Worm (Caenorhabditis elegans) whole organism, young adult: ENCODE data around the gene mrpl-28.

Source experiments
- Y53F4B.3 ChIP-seq: fragments of 200-800 bp; sonication (Bioruptor generic); IDR thresholded peaks from 2 replicates; pipeline ENCODE4 v1.3.6; 2022; ENCODE audit warnings: missing genetic modification reagents, missing genetic modification characterization, missing compliant biosample characterization
- Y56A3A.18 ChIP-seq: fragments of 200-800 bp; sonication (Bioruptor generic); IDR thresholded peaks from 2 replicates; pipeline ENCODE4 v1.3.6; 2022; ENCODE audit warnings: missing genetic modification reagents, missing genetic modification characterization, missing compliant biosample characterization
- lin-26 ChIP-seq: fragments of 200-800 bp; sonication (Bioruptor generic); IDR thresholded peaks from 2 replicates; pipeline ENCODE4 v1.3.6; 2022; ENCODE audit warnings: missing genetic modification reagents, missing genetic modification characterization, missing compliant biosample characterization

- no peak for TF ChIP-seq Y53F4B.3
- no peak for TF ChIP-seq Y56A3A.18 (GFP tag; lab: Robert Waterston, UW)
- no peak for TF ChIP-seq lin-26 (GFP tag; lab: Robert Waterston, UW)
Measured at ce11 chrII:111267-111666, 44.5 kb downstream of the mrpl-28 start, which contains the start of gene C50D2.1.
